Worm (Caenorhabditis elegans) whole organism, midembryonic: Measurements from ENCODE around the gene cfz-2.

Source experiments
- T22C8.4 ChIP-seq: fragments of 200-800 bp; sonication (Bioruptor generic); IDR thresholded peaks from 2 replicates; pipeline ENCODE4 v1.3.6; 2022; ENCODE audit warnings: missing genetic modification characterization, missing compliant biosample characterization
- cog-1 ChIP-seq: sonication (generic microtip); optimal IDR thresholded peaks from 2 replicates; lab custom pipeline; 2016; ENCODE audit warnings: missing genetic modification characterization, missing compliant biosample characterization
- flt-1 ChIP-seq: fragments of 200-800 bp; sonication (Bioruptor generic); IDR thresholded peaks from 2 replicates; pipeline ENCODE4 v1.3.6; 2022; ENCODE audit warnings: missing genetic modification characterization, missing compliant biosample characterization
- klf-2 ChIP-seq: fragments of 200-800 bp; sonication (Bioruptor generic); conservative IDR thresholded peaks from 2 replicates; pipeline ENCODE4 v1.3.6; 2022; ENCODE audit warnings: missing genetic modification reagents, missing genetic modification characterization, missing compliant biosample characterization
- med-1 ChIP-seq: sonication (generic microtip); optimal IDR thresholded peaks from 2 replicates; lab custom pipeline; 2017; ENCODE audit warnings: missing genetic modification characterization, mild to moderate bottlenecking, missing compliant biosample characterization, antibody characterized with exemption, missing genetic modification reagents; ENCODE audit not compliant: insufficient read depth
- ref-1 ChIP-seq: fragments of 200-800 bp; sonication (Bioruptor generic); conservative IDR thresholded peaks from 2 replicates; pipeline ENCODE4 v1.3.6; 2022; ENCODE audit warnings: missing genetic modification reagents, missing genetic modification characterization, missing compliant biosample characterization
- tab-1 ChIP-seq: fragments of 200-800 bp; sonication (Bioruptor generic); IDR thresholded peaks from 2 replicates; pipeline ENCODE4 v1.3.6; 2022; ENCODE audit warnings: missing genetic modification characterization, missing compliant biosample characterization
- ztf-23 ChIP-seq: fragments of 200-800 bp; sonication (Bioruptor generic); IDR thresholded peaks from 2 replicates; pipeline ENCODE4 v1.3.6; 2022; ENCODE audit warnings: missing genetic modification reagents, missing genetic modification characterization, missing compliant biosample characterization
- ztf-29 ChIP-seq: fragments of 200-800 bp; sonication (Bioruptor generic); IDR thresholded peaks from 2 replicates; pipeline ENCODE4 v1.3.6; 2022; ENCODE audit warnings: missing genetic modification reagents, missing genetic modification characterization, missing compliant biosample characterization

Gene cfz-2

ce11 chrV:3444777-3445089 lies at the start of gene cfz-2:
Gene cfz-2, minus strand, starts transcription at chrV:3444877.
- no peak for TF ChIP-seq cog-1 (tag; lab: Kevin White, UChicago)
- TF ChIP-seq tab-1 (GFP tag; lab: Robert Waterston, UW): no peak
- TF ChIP-seq ref-1 (GFP tag; lab: Robert Waterston, UW): no peak
- TF ChIP-seq ztf-23 (GFP tag; lab: Robert Waterston, UW): no peak
- no peak for TF ChIP-seq ztf-29
- no peak for TF ChIP-seq klf-2
- no peak for TF ChIP-seq T22C8.4 (GFP tag; lab: Robert Waterston, UW)
- no peak for TF ChIP-seq flt-1
- TF ChIP-seq med-1 (GFP tag; lab: Kevin White, UChicago): no peak

ce11 chrV:3490435-3490834 lies 45.8 kb upstream of the cfz-2 start, which contains the start of gene srbc-36:
Gene srbc-36, minus strand, starts transcription at chrV:3490535.
- TF ChIP-seq ztf-29: no peak
- no peak for TF ChIP-seq klf-2
- no peak for TF ChIP-seq flt-1
- TF ChIP-seq ztf-23 (GFP tag; lab: Robert Waterston, UW): no peak
- TF ChIP-seq cog-1 (tag; lab: Kevin White, UChicago): no peak
- TF ChIP-seq T22C8.4 (GFP tag; lab: Robert Waterston, UW): no peak
- no peak for TF ChIP-seq med-1 (GFP tag; lab: Kevin White, UChicago)
- no peak for TF ChIP-seq tab-1 (GFP tag; lab: Robert Waterston, UW)
- no peak for TF ChIP-seq ref-1 (GFP tag; lab: Robert Waterston, UW)

ce11 chrV:3486857-3487256 lies 42.2 kb upstream of the cfz-2 start, which contains the start of gene srbc-32:
Gene srbc-32, minus strand, starts transcription at chrV:3486957.
- no peak for TF ChIP-seq ztf-29
- TF ChIP-seq T22C8.4 (GFP tag; lab: Robert Waterston, UW): no peak
- no peak for TF ChIP-seq ztf-23 (GFP tag; lab: Robert Waterston, UW)
- no peak for TF ChIP-seq med-1 (GFP tag; lab: Kevin White, UChicago)
- no peak for TF ChIP-seq ref-1 (GFP tag; lab: Robert Waterston, UW)
- no peak for TF ChIP-seq flt-1
- TF ChIP-seq tab-1 (GFP tag; lab: Robert Waterston, UW): no peak
- TF ChIP-seq klf-2: no peak
- no peak for TF ChIP-seq cog-1 (tag; lab: Kevin White, UChicago)

- TF ChIP-seq ref-1 (GFP tag; lab: Robert Waterston, UW) (no peak), flt-1 (no peak), T22C8.4 (GFP tag; lab: Robert Waterston, UW) (no peak), cog-1 (tag; lab: Kevin White, UChicago) (no peak), ztf-23 (GFP tag; lab: Robert Waterston, UW) (no peak), klf-2 (no peak), med-1 (GFP tag; lab: Kevin White, UChicago) (no peak)
Measured at ce11 chrV:3484702-3485101, 40.0 kb upstream of the cfz-2 start, which contains the start of gene srbc-33. Gene srbc-33, minus strand, starts transcription at chrV:3484802.

- TF ChIP-seq flt-1 (no peak), tab-1 (GFP tag; lab: Robert Waterston, UW) (no peak), klf-2 (no peak), cog-1 (tag; lab: Kevin White, UChicago) (no peak), ref-1 (GFP tag; lab: Robert Waterston, UW) (no peak), med-1 (GFP tag; lab: Kevin White, UChicago) (no peak), ztf-29 (no peak), T22C8.4 (GFP tag; lab: Robert Waterston, UW) (no peak), ztf-23 (GFP tag; lab: Robert Waterston, UW) (no peak)
Measured at ce11 chrV:3482550-3483002, 37.9 kb upstream of the cfz-2 start, which contains the start of gene lys-7. Gene lys-7, minus strand, starts transcription at chrV:3482600.

DNA sequence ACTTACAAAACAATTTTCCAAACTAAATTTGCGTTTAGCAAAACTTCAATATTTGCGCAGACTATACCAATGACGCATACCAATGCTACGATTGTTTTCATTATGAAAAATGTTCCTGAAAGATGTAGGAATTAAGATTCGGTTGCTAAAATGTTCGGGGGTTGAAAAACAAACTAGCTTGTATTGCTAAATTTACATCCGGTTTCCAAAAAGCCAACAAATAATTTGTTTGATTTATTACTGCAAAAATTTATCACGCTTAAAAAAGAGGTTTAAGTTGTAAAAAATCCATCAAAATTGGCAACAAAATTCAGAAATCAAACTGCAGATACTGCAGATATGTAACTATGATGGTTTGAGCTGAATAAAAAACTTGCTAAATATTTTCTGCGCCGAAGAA lies 35.7 kb upstream of the cfz-2 start, which contains the start of gene srbc-30:
TSS of gene srbc-30 (minus strand) at position 101 of the 400 bp plus-strand sequence.
- no peak for TF ChIP-seq med-1 (GFP tag; lab: Kevin White, UChicago)
- no peak for TF ChIP-seq klf-2
- no peak for TF ChIP-seq flt-1
- no peak for TF ChIP-seq T22C8.4 (GFP tag; lab: Robert Waterston, UW)
- no peak for TF ChIP-seq ref-1 (GFP tag; lab: Robert Waterston, UW)
- TF ChIP-seq cog-1 (tag; lab: Kevin White, UChicago): no peak
- TF ChIP-seq ztf-29: no peak
- no peak for TF ChIP-seq ztf-23 (GFP tag; lab: Robert Waterston, UW)
- no peak for TF ChIP-seq tab-1 (GFP tag; lab: Robert Waterston, UW)

ce11 chrV:3477496-3477895 lies 32.8 kb upstream of the cfz-2 start, which contains the start of gene srbc-31:
Gene srbc-31, minus strand, starts transcription at chrV:3477596.
- TF ChIP-seq ztf-23 (GFP tag; lab: Robert Waterston, UW) (no peak), ref-1 (GFP tag; lab: Robert Waterston, UW) (no peak), flt-1 (no peak), cog-1 (tag; lab: Kevin White, UChicago) (no peak), tab-1 (GFP tag; lab: Robert Waterston, UW) (no peak), ztf-29 (no peak), klf-2 (no peak), T22C8.4 (GFP tag; lab: Robert Waterston, UW) (no peak), med-1 (GFP tag; lab: Kevin White, UChicago) (no peak)

ce11 chrV:3476228-3476627 lies 31.6 kb upstream of the cfz-2 start:
- TF ChIP-seq tab-1 (GFP tag; lab: Robert Waterston, UW) (no peak), ztf-23 (GFP tag; lab: Robert Waterston, UW) (no peak), ztf-29 (no peak), klf-2 (no peak), cog-1 (tag; lab: Kevin White, UChicago) (no peak), ref-1 (GFP tag; lab: Robert Waterston, UW) (no peak), T22C8.4 (GFP tag; lab: Robert Waterston, UW) (no peak), flt-1 (no peak), med-1 (GFP tag; lab: Kevin White, UChicago) (no peak)

DNA sequence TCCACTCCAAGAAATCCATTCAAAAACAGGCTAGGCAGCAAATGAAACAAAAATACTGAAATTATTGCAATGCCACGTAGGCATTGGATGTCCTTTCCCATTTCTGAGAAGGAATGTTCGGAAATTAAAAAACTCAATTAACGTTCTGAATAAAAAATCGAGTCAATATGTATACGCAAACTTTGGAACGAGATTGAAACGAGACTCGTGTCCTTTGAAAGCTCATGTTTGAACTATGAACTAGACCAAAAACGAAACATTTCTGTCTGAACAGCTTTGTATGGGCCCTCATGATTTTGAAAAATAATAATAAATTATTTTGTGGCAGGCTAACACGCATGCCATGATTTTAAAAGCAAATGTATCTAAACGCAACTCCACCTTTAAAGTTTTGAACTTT lies 30.3 kb upstream of the cfz-2 start, which contains the start of gene oac-2:
TSS of gene oac-2 (minus strand) at position 101 of the 400 bp plus-strand sequence.
- TF ChIP-seq ztf-29 (no peak), cog-1 (tag; lab: Kevin White, UChicago) (no peak), tab-1 (GFP tag; lab: Robert Waterston, UW) (no peak), med-1 (GFP tag; lab: Kevin White, UChicago) (no peak), ztf-23 (GFP tag; lab: Robert Waterston, UW) (no peak), flt-1 (no peak), T22C8.4 (GFP tag; lab: Robert Waterston, UW) (no peak), klf-2 (no peak), ref-1 (GFP tag; lab: Robert Waterston, UW) (no peak)
